Fruit fly (Drosophila melanogaster) whole organism, adult: ENCODE measurements around the gene Chchd2.

Experiments used
- CG11617 ChIP-seq: fragments of 200-800 bp; sonication (Bioruptor generic); optimal IDR thresholded peaks from 2 replicates; lab custom pipeline; 2017; ENCODE audit warnings: mild to moderate bottlenecking, missing biosample characterization, missing genetic modification reagents, missing genetic modification characterization
- CG12768 ChIP-seq: fragments of 200-800 bp; sonication (Bioruptor generic); optimal IDR thresholded peaks from 2 replicates; lab custom pipeline; 2017; ENCODE audit warnings: missing biosample characterization, missing genetic modification characterization, mild to moderate bottlenecking, moderate library complexity, missing genetic modification reagents
- CG14711 ChIP-seq: fragments of 200-800 bp; sonication (Bioruptor generic); optimal IDR thresholded peaks from 2 replicates; lab custom pipeline; 2018; ENCODE audit warnings: missing biosample characterization, mild to moderate bottlenecking, missing genetic modification characterization, moderate library complexity
- CG33017 ChIP-seq: fragments of 200-800 bp; sonication (Bioruptor generic); optimal IDR thresholded peaks from 2 replicates; lab custom pipeline; 2018; ENCODE audit warnings: missing biosample characterization, mild to moderate bottlenecking, missing genetic modification characterization, moderate library complexity
- CG5204 ChIP-seq: fragments of 200-800 bp; sonication (Bioruptor generic); optimal IDR thresholded peaks from 2 replicates; lab custom pipeline; 2016; ENCODE audit warnings: missing biosample characterization, missing genetic modification characterization
- CG7045 ChIP-seq: fragments of 200-800 bp; sonication (Bioruptor generic); optimal IDR thresholded peaks from 2 replicates; lab custom pipeline; 2017; ENCODE audit warnings: missing biosample characterization, mild to moderate bottlenecking, missing genetic modification characterization
- CG7101 ChIP-seq: fragments of 200-800 bp; sonication (Bioruptor generic); optimal IDR thresholded peaks from 2 replicates; lab custom pipeline; 2018; ENCODE audit warnings: missing biosample characterization, mild to moderate bottlenecking, missing genetic modification characterization, moderate library complexity
- Crg-1 ChIP-seq: fragments of 200-800 bp; sonication (Bioruptor generic); optimal IDR thresholded peaks from 2 replicates; lab custom pipeline; 2016; ENCODE audit warnings: missing biosample characterization, missing genetic modification characterization
- Hr96 ChIP-seq: fragments of 200-800 bp; sonication (Bioruptor generic); optimal IDR thresholded peaks from 2 replicates; lab custom pipeline; 2016; ENCODE audit warnings: missing biosample characterization, missing genetic modification characterization
- Mnt ChIP-seq: fragments of 200-800 bp; sonication (Bioruptor generic); optimal IDR thresholded peaks from 2 replicates; lab custom pipeline; 2016; ENCODE audit warnings: missing biosample characterization, mild to moderate bottlenecking, missing genetic modification characterization
- bab1 ChIP-seq: fragments of 200-800 bp; sonication (Bioruptor generic); optimal IDR thresholded peaks from 3 replicates; lab custom pipeline; 2019; ENCODE audit warnings: missing biosample characterization, mild to moderate bottlenecking, missing genetic modification characterization, moderate library complexity
- cic ChIP-seq: fragments of 200-800 bp; sonication (Bioruptor generic); optimal IDR thresholded peaks from 2 replicates; lab custom pipeline; 2017; ENCODE audit warnings: missing biosample characterization, mild to moderate bottlenecking, missing genetic modification characterization, moderate library complexity
- kay ChIP-seq: fragments of 200-800 bp; sonication (Bioruptor generic); peaks from one replicate; lab custom pipeline; 2016; ENCODE audit warnings: missing biosample characterization, missing genetic modification characterization, borderline replicate concordance
- pad ChIP-seq: fragments of 200-800 bp; sonication (Bioruptor generic); optimal IDR thresholded peaks from 3 replicates; lab custom pipeline; 2017; ENCODE audit warnings: missing biosample characterization, missing genetic modification characterization, mild to moderate bottlenecking, moderate library complexity, missing genetic modification reagents
- tj ChIP-seq: fragments of 200-800 bp; sonication (Bioruptor generic); optimal IDR thresholded peaks from 3 replicates; lab custom pipeline; 2017; ENCODE audit warnings: missing biosample characterization, mild to moderate bottlenecking, missing genetic modification characterization, moderate library complexity
- toe ChIP-seq: fragments of 200-800 bp; sonication (Bioruptor generic); optimal IDR thresholded peaks from 2 replicates; lab custom pipeline; 2016; ENCODE audit warnings: missing biosample characterization, missing genetic modification characterization

Chchd2 gene

DNA sequence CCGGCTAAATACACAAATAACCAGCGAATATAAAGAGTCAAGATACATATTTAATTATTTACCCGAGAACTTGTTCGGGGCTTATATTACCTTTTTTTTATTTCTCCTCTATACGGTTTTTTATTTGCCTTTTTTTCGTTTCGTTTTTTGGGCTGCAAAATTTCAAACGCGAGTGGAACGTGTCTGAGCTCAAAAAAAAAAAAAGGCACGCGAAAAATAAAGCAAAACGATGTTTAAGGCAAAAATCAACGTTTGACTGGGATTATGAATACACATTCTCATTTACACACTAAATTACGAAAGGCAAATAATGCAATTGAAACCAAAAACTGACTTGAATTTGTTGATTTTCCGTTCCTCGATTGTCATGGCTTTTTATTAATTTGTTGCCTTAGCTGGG is 39.1 kb upstream of the Chchd2 start:
- TF ChIP-seq CG14711 (tag; lab: Kevin White, UChicago) (no peak), bab1 (GFP tag; lab: Kevin White, UChicago) (no peak), CG5204 (no peak), CG7045 (GFP tag; lab: Kevin White, UChicago) (no peak), kay (peak; percentile 63), tj (GFP tag; lab: Kevin White, UChicago) (peak; percentile 30), CG7101 (peak; percentile 9)

dm6 chrX:17110556-17111177 is 38.1 kb upstream of the Chchd2 start:
- no peak for TF ChIP-seq CG33017 (tag; lab: Kevin White, UChicago)
- TF ChIP-seq tj (GFP tag; lab: Kevin White, UChicago), result peak; percentile 96
- TF ChIP-seq pad, result no peak
- TF ChIP-seq CG14711 (tag; lab: Kevin White, UChicago), result no peak

dm6 chrX:17111274-17111673 is 37.5 kb upstream of the Chchd2 start:
- TF ChIP-seq bab1 (GFP tag; lab: Kevin White, UChicago), result no peak

dm6 chrX:17111958-17112953 is 36.5 kb upstream of the Chchd2 start:
- TF ChIP-seq kay (peak; percentile 7), CG5204 (no peak), toe (no peak), tj (GFP tag; lab: Kevin White, UChicago) (no peak)

dm6 chrX:17113324-17113723 is 35.5 kb upstream of the Chchd2 start:
- TF ChIP-seq CG5204 (no peak), pad (no peak), CG14711 (tag; lab: Kevin White, UChicago) (peak; percentile 39), tj (GFP tag; lab: Kevin White, UChicago) (peak; percentile 21), kay (no peak), CG11617 (peak; percentile 62), CG33017 (tag; lab: Kevin White, UChicago) (peak; percentile 15), cic (GFP tag; lab: Kevin White, UChicago) (no peak), CG7045 (GFP tag; lab: Kevin White, UChicago) (no peak), CG7101 (peak; percentile 48), Hr96 (no peak), bab1 (GFP tag; lab: Kevin White, UChicago) (peak; percentile 50), Crg-1 (GFP tag; lab: Kevin White, UChicago) (no peak)

dm6 chrX:17121600-17121999 is 27.2 kb upstream of the Chchd2 start:
- TF ChIP-seq CG14711 (tag; lab: Kevin White, UChicago) (peak; percentile 11), pad (peak; percentile 28), CG33017 (tag; lab: Kevin White, UChicago) (no peak), Mnt (GFP tag; lab: Kevin White, UChicago) (no peak)

DNA sequence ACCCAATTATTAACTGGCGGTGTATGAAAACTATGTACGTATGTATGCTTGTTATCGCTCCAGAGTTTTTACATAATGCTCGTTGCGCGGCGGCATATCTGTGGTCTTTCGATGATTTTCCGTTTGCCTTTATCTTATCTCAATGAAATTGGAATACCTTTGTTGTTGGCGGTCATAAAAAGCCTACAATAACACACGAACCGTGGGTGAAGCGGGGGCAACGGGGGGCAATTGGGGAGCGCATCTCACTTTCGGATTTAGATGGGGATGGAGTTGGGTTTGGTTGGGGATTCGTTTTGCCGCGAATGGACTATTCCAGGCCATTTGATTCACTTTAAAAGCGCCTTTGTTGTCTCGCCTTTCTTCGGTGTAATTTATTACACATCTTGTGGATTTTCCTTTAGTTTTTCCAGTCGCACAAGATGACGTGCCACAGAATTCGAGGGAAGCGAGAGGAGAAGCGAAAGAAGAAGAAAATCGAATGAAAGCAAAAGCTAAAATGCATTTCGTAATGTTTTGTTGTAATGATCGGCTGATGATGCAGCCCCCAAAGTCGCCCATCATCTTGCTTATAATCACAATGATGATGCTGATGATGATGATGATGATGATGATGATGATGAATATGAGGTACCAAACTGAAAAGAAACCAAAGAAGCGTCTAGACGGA is 26.2 kb upstream of the Chchd2 start:
- TF ChIP-seq CG12768 (GFP tag; lab: Kevin White, UChicago) (no peak), CG7045 (GFP tag; lab: Kevin White, UChicago) (no peak), Hr96 (no peak), CG14711 (tag; lab: Kevin White, UChicago) (no peak)

DNA sequence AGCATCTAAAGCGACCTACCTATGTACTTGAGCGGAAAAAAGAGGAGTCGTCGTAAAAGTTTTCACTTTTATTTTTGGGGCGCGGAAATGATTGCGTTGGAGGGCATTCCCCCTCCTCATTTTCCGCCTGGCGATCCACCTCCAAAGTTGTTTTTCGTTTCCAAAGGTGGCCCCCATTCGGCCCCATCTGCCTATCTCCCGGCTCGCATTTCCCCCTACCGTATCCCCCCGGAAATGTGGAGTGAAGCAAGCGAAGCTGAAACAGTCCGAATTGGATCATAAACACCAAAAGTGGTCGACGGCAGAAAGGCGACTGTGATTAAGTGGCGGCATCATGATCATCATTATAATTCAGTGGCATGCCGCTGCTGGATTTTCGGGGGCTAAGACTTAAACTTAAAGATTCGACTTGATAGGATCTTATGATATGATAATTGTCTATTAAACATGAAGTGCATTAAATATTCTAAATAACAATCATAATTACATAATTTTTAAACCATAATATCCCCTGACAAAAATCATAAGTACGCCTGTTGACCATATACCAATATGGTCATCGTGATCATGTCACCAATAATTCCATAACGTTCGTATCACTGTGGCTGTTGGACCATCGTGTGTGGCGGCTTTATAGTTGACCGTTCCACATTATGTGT is 25.1 kb upstream of the Chchd2 start:
- TF ChIP-seq Hr96, result no peak
